Worm (Caenorhabditis elegans): ENCODE measurements around the gene K08F8.7.

ce11 chrII:8747246-8747938 is 7.8 kb downstream of the K08F8.7 start:
- TF ChIP-seq W03F9.2 (tag; optimal IDR thresholded peaks at IDR 0.05) (no peak), him-1 (tag; optimal IDR thresholded peaks at IDR 0.05) (peak; percentile 2), dao-5 (tag; optimal IDR thresholded peaks at IDR 0.05) (no peak)
